Worm (Caenorhabditis elegans) whole organism, young adult: ENCODE data around the gene atn-1.

ENCODE experiments used
- F10E7.11 ChIP-seq: sonication (generic microtip); optimal IDR thresholded peaks from 2 replicates; lab custom pipeline; 2017; ENCODE audit warnings: mild to moderate bottlenecking, missing genetic modification characterization, moderate library complexity, missing compliant biosample characterization
- F37B4.10 ChIP-seq: fragments of 200-800 bp; sonication (Bioruptor generic); IDR thresholded peaks from 2 replicates; pipeline ENCODE4 v1.3.6; 2022; ENCODE audit warnings: missing genetic modification characterization, missing compliant biosample characterization
- F52B5.7 ChIP-seq: sonication (generic microtip); optimal IDR thresholded peaks from 2 replicates; lab custom pipeline; 2016; ENCODE audit warnings: mild to moderate bottlenecking, missing genetic modification characterization, missing compliant biosample characterization
- Y53F4B.3 ChIP-seq: fragments of 200-800 bp; sonication (Bioruptor generic); IDR thresholded peaks from 2 replicates; pipeline ENCODE4 v1.3.6; 2022; ENCODE audit warnings: missing genetic modification reagents, missing genetic modification characterization, missing compliant biosample characterization
- Y67H2A.10 ChIP-seq: fragments of 200-800 bp; sonication (Bioruptor generic); conservative IDR thresholded peaks from 2 replicates; pipeline ENCODE4 v1.3.6; 2022; ENCODE audit warnings: missing genetic modification reagents, missing genetic modification characterization, missing compliant biosample characterization
- ama-1 ChIP-seq, 3 experiments: fragments of 150-350 bp in 1 of 3; sonication (generic microtip) in 2 of 3; optimal IDR thresholded peaks; 2 replicates each; lab custom pipeline; 2014 to 2018; ENCODE audit warnings: missing biosample characterization in 2 of 3, missing genetic modification characterization in 2 of 3, missing genetic modification reagents in 2 of 3
- atf-7 ChIP-seq: sonication (generic microtip); optimal IDR thresholded peaks from 2 replicates; lab custom pipeline; 2017; ENCODE audit warnings: mild to moderate bottlenecking, missing genetic modification characterization, missing compliant biosample characterization
- bed-1 ChIP-seq: fragments of 200-800 bp; sonication (Bioruptor generic); IDR thresholded peaks from 2 replicates; pipeline ENCODE4 v1.3.6; 2022; ENCODE audit warnings: missing genetic modification reagents, missing genetic modification characterization, missing compliant biosample characterization
- ccch-3 ChIP-seq: fragments of 200-800 bp; sonication (Bioruptor generic); optimal IDR thresholded peaks from 2 replicates; lab custom pipeline; 2018; ENCODE audit warnings: mild to moderate bottlenecking, missing genetic modification characterization, missing compliant biosample characterization
- ceh-58 ChIP-seq: fragments of 200-800 bp; sonication (Bioruptor generic); IDR thresholded peaks from 2 replicates; pipeline ENCODE4 v1.3.6; 2022; ENCODE audit warnings: missing genetic modification characterization, missing compliant biosample characterization
- dpff-1 ChIP-seq: sonication (generic microtip); optimal IDR thresholded peaks from 2 replicates; lab custom pipeline; 2017; ENCODE audit warnings: mild to moderate bottlenecking, missing genetic modification characterization, missing compliant biosample characterization
- efl-1 ChIP-seq: fragments of 150-350 bp; optimal IDR thresholded peaks from 2 replicates; lab custom pipeline; 2014; ENCODE audit warnings: missing biosample characterization, missing genetic modification reagents, missing genetic modification characterization
- egl-44 ChIP-seq: fragments of 200-800 bp; sonication (Bioruptor generic); IDR thresholded peaks from 2 replicates; pipeline ENCODE4 v1.3.6; 2022; ENCODE audit warnings: missing genetic modification reagents, missing genetic modification characterization, missing compliant biosample characterization
- ets-4 ChIP-seq: fragments of 200-800 bp; sonication (Bioruptor generic); optimal IDR thresholded peaks from 2 replicates; lab custom pipeline; 2018; ENCODE audit warnings: mild to moderate bottlenecking, missing genetic modification characterization, missing compliant biosample characterization
- gei-17 ChIP-seq: fragments of 200-800 bp; sonication (Bioruptor generic); optimal IDR thresholded peaks from 2 replicates; lab custom pipeline; 2018; ENCODE audit warnings: mild to moderate bottlenecking, missing genetic modification characterization, missing compliant biosample characterization
- hrde-1 ChIP-seq: sonication (generic microtip); optimal IDR thresholded peaks from 2 replicates; lab custom pipeline; 2016; ENCODE audit warnings: missing genetic modification characterization, mild to moderate bottlenecking, missing compliant biosample characterization, moderate library complexity, missing genotype, missing genetic modification reagents, borderline replicate concordance
- let-607 ChIP-seq, 2 experiments: fragments of 200-800 bp in 1 of 2; sonication (Bioruptor generic) in 1 of 2; sonication (generic microtip) in 1 of 2; optimal IDR thresholded peaks; 2 replicates each; lab custom pipeline; 2016 to 2018; ENCODE audit warnings: mild to moderate bottlenecking in 2 of 2, missing compliant biosample characterization in 2 of 2, missing genetic modification characterization in 2 of 2, moderate library complexity in 2 of 2, missing genotype in 1 of 2
- lin-35 ChIP-seq, 3 experiments: fragments of 150-350 bp in 2 of 3; sonication (generic microtip) in 1 of 3; optimal IDR thresholded peaks; 2 replicates each; lab custom pipeline; 2014 to 2018; ENCODE audit warnings: missing biosample characterization in 3 of 3, missing genetic modification characterization in 3 of 3, missing genetic modification reagents in 3 of 3
- lir-1 ChIP-seq: fragments of 200-800 bp; sonication (Bioruptor generic); conservative IDR thresholded peaks from 2 replicates; pipeline ENCODE4 v1.3.6; 2022; ENCODE audit warnings: missing genetic modification reagents, missing genetic modification characterization, missing compliant biosample characterization
- lsy-27 ChIP-seq: sonication (generic microtip); optimal IDR thresholded peaks from 2 replicates; lab custom pipeline; 2017; ENCODE audit warnings: missing genetic modification characterization, mild to moderate bottlenecking, missing compliant biosample characterization, antibody characterized with exemption, missing genotype, borderline replicate concordance; ENCODE audit not compliant: insufficient read depth
- madf-10 ChIP-seq: sonication (generic microtip); optimal IDR thresholded peaks from 2 replicates; lab custom pipeline; 2016; ENCODE audit warnings: mild to moderate bottlenecking, missing genetic modification characterization, missing compliant biosample characterization
- mcd-1 ChIP-seq: fragments of 200-800 bp; sonication (Bioruptor generic); IDR thresholded peaks from 2 replicates; pipeline ENCODE4 v1.3.6; 2022; ENCODE audit warnings: missing genetic modification reagents, missing genetic modification characterization, missing compliant biosample characterization
- nfya-2 ChIP-seq: fragments of 200-800 bp; sonication (Bioruptor generic); IDR thresholded peaks from 2 replicates; pipeline ENCODE4 v1.3.6; 2022; ENCODE audit warnings: missing genetic modification reagents, missing genetic modification characterization, missing compliant biosample characterization
- nhr-179 ChIP-seq: sonication (generic microtip); optimal IDR thresholded peaks from 2 replicates; lab custom pipeline; 2016; ENCODE audit warnings: mild to moderate bottlenecking, missing genetic modification characterization, missing compliant biosample characterization
- nhr-27 ChIP-seq: fragments of 200-800 bp; sonication (Bioruptor generic); optimal IDR thresholded peaks from 2 replicates; lab custom pipeline; 2018; ENCODE audit warnings: mild to moderate bottlenecking, missing genetic modification characterization, moderate library complexity, missing compliant biosample characterization
- nhr-80 ChIP-seq: sonication (generic microtip); optimal IDR thresholded peaks from 2 replicates; lab custom pipeline; 2016; ENCODE audit warnings: missing genetic modification characterization, missing compliant biosample characterization
- pbrm-1 ChIP-seq: fragments of 200-800 bp; sonication (Bioruptor generic); IDR thresholded peaks from 2 replicates; pipeline ENCODE4 v1.3.6; 2022; ENCODE audit warnings: missing genetic modification reagents, missing genetic modification characterization, missing compliant biosample characterization
- rec-8 ChIP-seq, 2 experiments: sonication (generic microtip); optimal IDR thresholded peaks; 2 replicates each; lab custom pipeline; 2016; ENCODE audit warnings: mild to moderate bottlenecking in 2 of 2, missing genetic modification characterization in 2 of 2, missing genetic modification reagents in 2 of 2, missing genotype in 2 of 2, missing biosample characterization in 1 of 2, missing compliant biosample characterization in 1 of 2, moderate library complexity in 1 of 2
- sea-2 ChIP-seq: fragments of 200-800 bp; sonication (Bioruptor generic); IDR thresholded peaks from 2 replicates; pipeline ENCODE4 v1.3.6; 2022; ENCODE audit warnings: missing genetic modification characterization, missing compliant biosample characterization
- snpc-1.3 ChIP-seq: sonication (generic microtip); optimal IDR thresholded peaks from 2 replicates; lab custom pipeline; 2017; ENCODE audit warnings: missing genetic modification characterization, mild to moderate bottlenecking, missing compliant biosample characterization, antibody characterized with exemption, moderate library complexity, missing genotype, missing genetic modification reagents; ENCODE audit not compliant: insufficient read depth
- xnd-1 ChIP-seq: sonication (generic microtip); optimal IDR thresholded peaks from 2 replicates; lab custom pipeline; 2016; ENCODE audit warnings: missing genotype, missing genetic modification reagents, missing genetic modification characterization, missing compliant biosample characterization
- zfh-2 ChIP-seq: fragments of 200-800 bp; sonication (Bioruptor generic); conservative IDR thresholded peaks from 2 replicates; pipeline ENCODE4 v1.3.6; 2022; ENCODE audit warnings: missing genetic modification reagents, missing genetic modification characterization, missing compliant biosample characterization
- ztf-26 ChIP-seq: sonication (generic microtip); optimal IDR thresholded peaks from 2 replicates; lab custom pipeline; 2017; ENCODE audit warnings: missing genetic modification characterization, missing compliant biosample characterization
- ztf-6 ChIP-seq: fragments of 200-800 bp; sonication (Bioruptor generic); IDR thresholded peaks from 2 replicates; pipeline ENCODE4 v1.3.6; 2022; ENCODE audit warnings: missing genetic modification reagents, missing genetic modification characterization, missing compliant biosample characterization

The atn-1 gene

ce11 chrV:12478111-12478510 lies at the start of gene atn-1:
atn-1 (plus strand) TSS chrV:12478411.
- TF ChIP-seq xnd-1, result no peak

ce11 chrV:12429039-12429438 lies 49.2 kb upstream of the atn-1 start, which contains the start of gene C54D10.5:
C54D10.5 (plus strand) TSS chrV:12429339.
- TF ChIP-seq F10E7.11 (tag; lab: Kevin White, UChicago), result no peak
- TF ChIP-seq F37B4.10, result no peak
- no peak for TF ChIP-seq Y67H2A.10
- no peak for TF ChIP-seq Y53F4B.3 (GFP tag; lab: Robert Waterston, UW)
- TF ChIP-seq nhr-80 (tag; lab: Kevin White, UChicago), result no peak
- TF ChIP-seq lir-1 (GFP tag; lab: Robert Waterston, UW), result no peak
- no peak for TF ChIP-seq nhr-27 (tag; lab: Kevin White, UChicago)
- TF ChIP-seq ceh-58 (GFP tag; lab: Robert Waterston, UW), result no peak
- no peak for TF ChIP-seq zfh-2 (GFP tag; lab: Robert Waterston, UW)
- no peak for TF ChIP-seq nfya-2 (GFP tag; lab: Robert Waterston, UW)

ce11 chrV:12432111-12432510 lies 46.1 kb upstream of the atn-1 start, which contains the start of gene C54D10.13:
C54D10.13 (minus strand) TSS chrV:12432289.
- TF ChIP-seq ztf-6 (GFP tag; lab: Robert Waterston, UW), result no peak
- TF ChIP-seq efl-1 (GFP tag; lab: Kevin White, UChicago), result no peak
- TF ChIP-seq F52B5.7 (tag; lab: Kevin White, UChicago), result no peak

ce11 chrV:12433105-12433504 lies 45.1 kb upstream of the atn-1 start:
- no peak for TF ChIP-seq ztf-26 (tag; lab: Kevin White, UChicago)
- TF ChIP-seq, all 124 proteins: peak for 0

ce11 chrV:12433717-12434116 lies 44.5 kb upstream of the atn-1 start, which contains the start of gene srh-25:
srh-25 (minus strand) TSS chrV:12433817.
- no peak for TF ChIP-seq mcd-1 (GFP tag; lab: Robert Waterston, UW)
- no peak for TF ChIP-seq egl-44 (GFP tag; lab: Robert Waterston, UW)
- TF ChIP-seq ama-1 (optimal IDR thresholded peaks at IDR 0.05; lab: Kevin White, UChicago), result no peak
- no peak for TF ChIP-seq ama-1 (GFP tag; optimal IDR thresholded peaks at IDR 0.05; lab: Kevin White, UChicago)
- no peak for TF ChIP-seq pbrm-1
- no peak for TF ChIP-seq hrde-1 (tag; lab: Kevin White, UChicago)
- TF ChIP-seq lin-35 (GFP tag; optimal IDR thresholded peaks at IDR 0.05; lab: Kevin White, UChicago), result no peak
- TF ChIP-seq let-607 (tag; optimal IDR thresholded peaks at IDR 0.05; lab: Kevin White, UChicago), result no peak
- TF ChIP-seq gei-17 (GFP tag; lab: Kevin White, UChicago), result no peak
- no peak for TF ChIP-seq snpc-1.3
- TF ChIP-seq nhr-179, result no peak
- no peak for TF ChIP-seq sea-2
- no peak for TF ChIP-seq rec-8 (tag; optimal IDR thresholded peaks at IDR 0.05; lab: Kevin White, UChicago)
- TF ChIP-seq ccch-3 (GFP tag; lab: Kevin White, UChicago), result no peak
- no peak for TF ChIP-seq madf-10
- no peak for TF ChIP-seq bed-1 (GFP tag; lab: Robert Waterston, UW)
- TF ChIP-seq atf-7 (tag; lab: Kevin White, UChicago), result no peak
- TF ChIP-seq dpff-1 (tag; lab: Kevin White, UChicago), result no peak
- TF ChIP-seq ets-4 (GFP tag; lab: Kevin White, UChicago), result no peak
- TF ChIP-seq lsy-27, result no peak
- TF ChIP-seq ztf-26 (tag; lab: Kevin White, UChicago), result no peak
